Worm (Caenorhabditis elegans): ENCODE data around the gene B0416.5.

Gene B0416.5

ce11 chrX:9298846-9299245, 28.2 kb upstream of the B0416.5 start, which contains the start of gene B0416.2:
Gene B0416.2 (plus strand): TSS chrX:9299146.
- TF ChIP-seq mcd-1 (GFP tag; IDR thresholded peaks at IDR 0.05) (no peak), hlh-26 (GFP tag; conservative IDR thresholded peaks at IDR 0.05) (no peak), bed-1 (GFP tag; IDR thresholded peaks at IDR 0.05) (no peak), hsf-1 (GFP tag; IDR thresholded peaks at IDR 0.05) (no peak)

ce11 chrX:9297834-9298233, 27.2 kb upstream of the B0416.5 start, which contains the start of gene B0416.7:
Gene B0416.7 (minus strand): TSS chrX:9297934.
- TF ChIP-seq egl-44 (GFP tag; IDR thresholded peaks at IDR 0.05), result no peak
- TF ChIP-seq ceh-27 (GFP tag; optimal IDR thresholded peaks at IDR 0.05), result peak; percentile 16

- TF ChIP-seq cebp-1 (GFP tag; IDR thresholded peaks at IDR 0.05) (no peak), cebp-1 (tag; optimal IDR thresholded peaks at IDR 0.05) (peak; percentile 20), T07F8.4 (tag; optimal IDR thresholded peaks at IDR 0.05) (no peak), nhr-27 (tag; optimal IDR thresholded peaks at IDR 0.05) (no peak), snpc-1.3 (tag; optimal IDR thresholded peaks at IDR 0.05; ENCODE audit: insufficient read depth) (no peak), lin-40 (tag; optimal IDR thresholded peaks at IDR 0.05) (peak; percentile 3), rpc-1 (optimal IDR thresholded peaks at IDR 0.05) (peak; percentile 17), rpc-1 (tag; optimal IDR thresholded peaks at IDR 0.05) (no peak)
These were observed 25.9 kb upstream of the B0416.5 start, which contains the start of gene gly-13 for ce11 chrX:9296591-9296990. Gene gly-13 (minus strand): TSS chrX:9296622.

ce11 chrX:9295471-9295870, 24.8 kb upstream of the B0416.5 start:
- TF ChIP-seq K12H6.12 (tag; optimal IDR thresholded peaks at IDR 0.05) (no peak), lsl-1 (GFP tag; optimal IDR thresholded peaks at IDR 0.05) (no peak), xnd-1 (tag; optimal IDR thresholded peaks at IDR 0.05) (no peak), ceh-100 (GFP tag; IDR thresholded peaks at IDR 0.05) (no peak), nhr-80 (tag; optimal IDR thresholded peaks at IDR 0.05) (peak; percentile 61), cebp-1 (GFP tag; IDR thresholded peaks at IDR 0.05) (no peak), cebp-1 (tag; optimal IDR thresholded peaks at IDR 0.05) (peak; percentile 20), hlh-12 (tag; optimal IDR thresholded peaks at IDR 0.05) (no peak), madf-3 (GFP tag; IDR thresholded peaks at IDR 0.05) (no peak), atf-7 (tag; optimal IDR thresholded peaks at IDR 0.05) (peak; percentile 34)

- no peak for TF ChIP-seq F33H1.4 (GFP tag; IDR thresholded peaks at IDR 0.05)
- no peak for TF ChIP-seq B0035.1 (tag; optimal IDR thresholded peaks at IDR 0.05)
- no peak for TF ChIP-seq C06A6.2 (GFP tag; conservative IDR thresholded peaks at IDR 0.05)
- TF ChIP-seq nfya-2 (GFP tag; IDR thresholded peaks at IDR 0.05), result no peak
- no peak for TF ChIP-seq unc-130 (GFP tag; optimal IDR thresholded peaks at IDR 0.05)
- TF ChIP-seq unc-62 (GFP tag; optimal IDR thresholded peaks at IDR 0.05), result no peak
- TF ChIP-seq hsf-1 (GFP tag; IDR thresholded peaks at IDR 0.05), result no peak
- no peak for TF ChIP-seq zfh-2 (GFP tag; conservative IDR thresholded peaks at IDR 0.05)
- TF ChIP-seq madf-8 (GFP tag; conservative IDR thresholded peaks at IDR 0.05), result no peak
- no peak for TF ChIP-seq die-1 (tag; optimal IDR thresholded peaks at IDR 0.05)
- TF ChIP-seq lin-40 (tag; optimal IDR thresholded peaks at IDR 0.05), result no peak
- no peak for TF ChIP-seq athp-1 (tag; optimal IDR thresholded peaks at IDR 0.05)
- TF ChIP-seq nhr-179 (tag; optimal IDR thresholded peaks at IDR 0.05), result no peak
- no peak for TF ChIP-seq B0336.3 (GFP tag; IDR thresholded peaks at IDR 0.05)
- no peak for TF ChIP-seq efl-1 (GFP tag; optimal IDR thresholded peaks at IDR 0.05)
- no peak for TF ChIP-seq madf-3 (GFP tag; IDR thresholded peaks at IDR 0.05)
- TF ChIP-seq hmg-1.2 (GFP tag; IDR thresholded peaks at IDR 0.05), result no peak
- TF ChIP-seq repo-1 (tag; optimal IDR thresholded peaks at IDR 0.05), result no peak
- TF ChIP-seq tlf-1 (GFP tag; optimal IDR thresholded peaks at IDR 0.05), result no peak
These were observed 20.7 kb upstream of the B0416.5 start, which contains the start of gene B0416.3 for ce11 chrX:9291345-9291744. Gene B0416.3 (plus strand): TSS chrX:9291645.
